Fruit fly (Drosophila melanogaster): ENCODE results near the gene CG42449.

The CG42449 gene

dm6 chrX:5698087-5698727 is 15.2 kb downstream of the CG42449 start, which contains the start of gene AdamTS-B (continued):
- TF ChIP-seq CG6854 (GFP tag; optimal IDR thresholded peaks at IDR 0.05) (peak; percentile 48), CG10669 (GFP tag; optimal IDR thresholded peaks at IDR 0.05) (peak; percentile 73), CG8632 (GFP tag; optimal IDR thresholded peaks at IDR 0.05) (peak; percentile 52), CG7368 (GFP tag; optimal IDR thresholded peaks at IDR 0.05) (peak; percentile 57), CG11762 (GFP tag; optimal IDR thresholded peaks at IDR 0.05; ENCODE audit: insufficient read depth) (peak; percentile 45), Eip78C (GFP tag) (peak; percentile 22), achi (GFP tag; optimal IDR thresholded peaks at IDR 0.05) (peak; percentile 71), OdsH (GFP tag; optimal IDR thresholded peaks at IDR 0.05) (peak; percentile 63), net (GFP tag; optimal IDR thresholded peaks at IDR 0.05) (peak; percentile 48), Eip75B (GFP tag; optimal IDR thresholded peaks at IDR 0.05) (peak; percentile 76), lz (GFP tag; optimal IDR thresholded peaks at IDR 0.05) (peak; percentile 74), Smox (GFP tag; optimal IDR thresholded peaks at IDR 0.05) (peak; percentile 70), CG11902 (GFP tag; optimal IDR thresholded peaks at IDR 0.05) (peak; percentile 29), CG9139 (GFP tag; optimal IDR thresholded peaks at IDR 0.05) (peak; percentile 56), CG4318 (GFP tag; optimal IDR thresholded peaks at IDR 0.05) (peak; percentile 59), Ets21C (GFP tag; optimal IDR thresholded peaks at IDR 0.05) (peak; percentile 26), Hr38 (GFP tag; optimal IDR thresholded peaks at IDR 0.05) (no peak), CG31627 (GFP tag; optimal IDR thresholded peaks at IDR 0.05) (peak; percentile 55), fd85E (GFP tag; optimal IDR thresholded peaks at IDR 0.05) (no peak), Hr4 (GFP tag; optimal IDR thresholded peaks at IDR 0.05) (peak; percentile 69), eg (GFP tag; IDR thresholded peaks at IDR 0.05) (peak; percentile 69; the same call in 2 of the 3 replicates), fkh (GFP tag; optimal IDR thresholded peaks at IDR 0.05) (no peak), acj6 (GFP tag; optimal IDR thresholded peaks at IDR 0.05) (peak; percentile 62), Sox15 (GFP tag; optimal IDR thresholded peaks at IDR 0.05) (peak; percentile 46), Sox102F (GFP tag; optimal IDR thresholded peaks at IDR 0.05) (peak; percentile 62)

DNA sequence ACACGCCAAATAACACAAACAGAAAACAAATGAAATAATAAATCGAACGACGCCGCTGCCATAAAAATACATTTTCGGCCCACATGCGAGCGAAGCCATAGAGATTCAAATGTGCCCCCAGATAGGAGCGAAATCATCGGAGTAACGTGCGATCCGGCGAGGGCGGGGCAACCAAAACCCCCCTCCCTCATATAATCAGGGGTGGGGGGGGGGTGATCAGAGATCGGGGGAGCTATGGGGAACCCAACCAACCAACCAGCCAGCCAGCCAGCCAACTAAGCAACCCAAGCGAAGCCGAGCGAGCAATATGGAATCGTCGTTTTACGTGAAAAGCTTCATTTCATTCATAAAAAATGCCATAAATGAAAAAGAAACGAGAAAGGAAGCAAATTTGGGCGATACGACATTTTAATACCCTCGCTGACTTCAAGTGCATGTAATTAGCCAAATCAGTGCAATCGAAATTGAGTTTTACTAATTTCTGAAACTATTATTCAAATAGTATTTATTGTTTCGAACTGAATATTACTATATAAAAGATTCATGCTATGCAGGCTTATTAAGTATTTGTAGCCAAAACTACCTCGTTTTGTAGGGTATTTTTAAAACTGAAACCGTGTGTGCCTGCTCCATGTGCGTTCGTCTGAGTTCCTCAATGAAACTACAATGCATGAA is 16.9 kb downstream of the CG42449 start:
- TF ChIP-seq Eip93F (GFP tag; optimal IDR thresholded peaks at IDR 0.05) (no peak), dac (GFP tag; optimal IDR thresholded peaks at IDR 0.05) (no peak), CG7368 (GFP tag; optimal IDR thresholded peaks at IDR 0.05) (peak; percentile 48), CG10631 (GFP tag; optimal IDR thresholded peaks at IDR 0.05) (peak; percentile 60), CG11902 (GFP tag; optimal IDR thresholded peaks at IDR 0.05) (peak; percentile 24), eg (GFP tag; IDR thresholded peaks at IDR 0.05) (peak; percentile 49; the same call in 1 of the 3 replicates), CG10669 (GFP tag; optimal IDR thresholded peaks at IDR 0.05) (peak; percentile 64), Sox15 (GFP tag; optimal IDR thresholded peaks at IDR 0.05) (peak; percentile 44), OdsH (GFP tag; optimal IDR thresholded peaks at IDR 0.05) (peak; percentile 70), fd85E (GFP tag; optimal IDR thresholded peaks at IDR 0.05) (no peak), CG16779 (tag; optimal IDR thresholded peaks at IDR 0.05) (peak; percentile 37), CG32006 (GFP tag; optimal IDR thresholded peaks at IDR 0.05) (peak; percentile 81), CG6163 (GFP tag; IDR thresholded peaks at IDR 0.05) (peak; percentile 63; the same call in 2 of the 3 replicates), CG6808 (GFP tag; optimal IDR thresholded peaks at IDR 0.05) (peak; percentile 44), CG34406 (GFP tag; optimal IDR thresholded peaks at IDR 0.05) (peak; percentile 52), CG15336 (GFP tag; IDR thresholded peaks at IDR 0.05) (peak; percentile 76), Ets96B (tag; optimal IDR thresholded peaks at IDR 0.05) (peak; percentile 60), lz (GFP tag; optimal IDR thresholded peaks at IDR 0.05) (peak; percentile 61), Lpt (GFP tag; optimal IDR thresholded peaks at IDR 0.05) (peak; percentile 53), Eip78C (GFP tag) (peak; percentile 93), CG9139 (GFP tag; optimal IDR thresholded peaks at IDR 0.05) (no peak), Hr39 (GFP tag; optimal IDR thresholded peaks at IDR 0.05) (peak; percentile 67), Smox (GFP tag; optimal IDR thresholded peaks at IDR 0.05) (peak; percentile 63), pdm3 (GFP tag; optimal IDR thresholded peaks at IDR 0.05) (peak; percentile 81), Met (GFP tag; optimal IDR thresholded peaks at IDR 0.05) (peak; percentile 73), Sox14 (GFP tag; optimal IDR thresholded peaks at IDR 0.05) (peak; percentile 66), CG11762 (GFP tag; optimal IDR thresholded peaks at IDR 0.05; ENCODE audit: insufficient read depth) (peak; percentile 41), CG31627 (GFP tag; optimal IDR thresholded peaks at IDR 0.05) (peak; percentile 61), salr (GFP tag; optimal IDR thresholded peaks at IDR 0.05) (peak; percentile 32 to 43), Sox102F (GFP tag; optimal IDR thresholded peaks at IDR 0.05) (peak; percentile 61), Ets21C (GFP tag; optimal IDR thresholded peaks at IDR 0.05) (peak; percentile 44), cyc (GFP tag; optimal IDR thresholded peaks at IDR 0.05) (peak; percentile 62), svp (GFP tag) (peak; percentile 83), Hr4 (GFP tag; optimal IDR thresholded peaks at IDR 0.05) (peak; percentile 75), CG11294 (GFP tag; IDR thresholded peaks at IDR 0.05) (no peak), ss (GFP tag; optimal IDR thresholded peaks at IDR 0.05) (peak; percentile 2 to 60)
